Worm (Caenorhabditis elegans) whole organism, L4/young adult: ENCODE results near the gene ZK402.1.

Experiments
- W03F9.2 ChIP-seq: fragments of 150-350 bp; optimal IDR thresholded peaks from 2 replicates; lab custom pipeline; 2014; ENCODE audit warnings: missing biosample characterization, missing genetic modification characterization
- dao-5 ChIP-seq: sonication (generic microtip); optimal IDR thresholded peaks from 2 replicates; lab custom pipeline; 2016; ENCODE audit warnings: missing genotype, missing genetic modification characterization, moderate library complexity, missing compliant biosample characterization

DNA sequence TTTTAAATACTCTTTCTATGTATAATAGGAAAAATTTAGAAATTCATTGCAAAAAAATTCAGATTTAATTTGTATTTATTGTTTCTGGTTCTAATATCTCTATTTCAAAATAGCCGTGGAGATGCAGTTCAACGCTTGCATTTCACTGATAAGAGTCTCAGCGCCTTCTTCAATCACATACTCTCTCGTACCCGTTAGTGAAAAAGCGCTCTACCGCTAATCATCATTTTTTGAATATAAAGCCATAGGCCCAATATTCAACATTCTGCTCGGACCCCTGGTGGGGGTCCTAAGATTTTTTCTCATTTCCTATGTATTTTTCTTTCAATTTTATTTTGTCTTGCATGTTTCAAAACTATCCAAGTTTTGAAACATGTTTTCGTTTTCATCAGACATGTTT is 16.5 kb downstream of the ZK402.1 start:
- TF ChIP-seq W03F9.2 (tag; lab: Kevin White, UChicago) (no peak), dao-5 (tag; lab: Kevin White, UChicago) (no peak)
